Fruit fly (Drosophila melanogaster): ENCODE data around the gene eEF2.
A peak's percentile ranks its signal among the peaks of the same experiment; 100 is the strongest.

The eEF2 gene

DNA sequence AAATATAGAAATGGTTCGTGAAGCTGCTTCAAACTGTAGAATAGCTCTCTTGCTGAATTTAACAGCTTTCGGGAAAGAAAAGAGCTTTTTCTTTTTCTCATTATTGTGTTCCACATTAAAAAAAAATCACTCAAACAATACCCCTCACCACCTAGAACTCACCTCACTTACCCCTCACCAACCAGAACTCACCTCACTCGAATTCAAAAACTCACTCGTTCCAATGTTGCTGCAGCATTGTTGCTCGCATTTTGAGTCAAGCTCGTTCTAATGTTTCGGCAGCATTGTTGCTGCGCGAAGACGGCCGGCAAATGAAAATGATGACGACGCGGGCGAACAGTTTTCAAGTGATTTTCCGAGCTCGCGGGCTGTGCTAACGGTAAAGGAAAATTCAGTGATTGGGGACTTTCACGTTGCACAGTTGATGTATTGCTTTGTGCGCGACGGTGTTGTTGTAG is 1.8 kb upstream of the eEF2 start, which contains the start of gene nolo (continued):
- TF ChIP-seq CG7839 (tag; optimal IDR thresholded peaks at IDR 0.05) (no peak), chinmo (GFP tag; IDR thresholded peaks at IDR 0.05; ENCODE audit: partially characterized antibody) (peak; percentile 74; the same call in 2 of the 4 replicates), inv (GFP tag; IDR thresholded peaks at IDR 0.05; ENCODE audit: partially characterized antibody) (no peak; the same call in 1 of the 2 replicates), Ets97D (GFP tag; optimal IDR thresholded peaks at IDR 0.05) (no peak), Fer2 (tag; optimal IDR thresholded peaks at IDR 0.05) (no peak), Deaf1 (tag; optimal IDR thresholded peaks at IDR 0.05) (peak; percentile 84), Atf6 (GFP tag; IDR thresholded peaks at IDR 0.05) (no peak), Bgb (GFP tag; IDR thresholded peaks at IDR 0.05; ENCODE audit: partially characterized antibody) (peak; percentile 65; the same call in 1 of the 2 replicates), wdn (GFP tag; IDR thresholded peaks at IDR 0.05) (no peak), zen2 (GFP tag; IDR thresholded peaks at IDR 0.05; ENCODE audit: partially characterized antibody) (0 out of 3 replicates have a peak, but pooled peaks have one; percentile 61), CG2199 (GFP tag; IDR thresholded peaks at IDR 0.05) (peak; percentile 99), Bteb2 (GFP tag; optimal IDR thresholded peaks at IDR 0.05) (no peak), TFAM (GFP tag; optimal IDR thresholded peaks at IDR 0.05) (no peak), hbn (GFP tag; IDR thresholded peaks at IDR 0.05; ENCODE audit: partially characterized antibody) (peak; percentile 53), dan (GFP tag; IDR thresholded peaks at IDR 0.05) (no peak), CG9437 (GFP tag; optimal IDR thresholded peaks at IDR 0.05) (no peak), lov (optimal IDR thresholded peaks at IDR 0.05) (no peak), lov (GFP tag; IDR thresholded peaks at IDR 0.05) (no peak), HmgZ (tag; optimal IDR thresholded peaks at IDR 0.05) (no peak), Usf (GFP tag; optimal IDR thresholded peaks at IDR 0.05) (no peak), CG7963 (GFP tag; IDR thresholded peaks at IDR 0.05; ENCODE audit: partially characterized antibody) (no peak), CG14965 (GFP tag; optimal IDR thresholded peaks at IDR 0.05; ENCODE audit: borderline replicate concordance) (no peak), Jarid2 (GFP tag; optimal IDR thresholded peaks at IDR 0.05) (peak; percentile 12), Dbx (GFP tag; IDR thresholded peaks at IDR 0.05) (no peak), MBD-R2 (GFP tag; IDR thresholded peaks at IDR 0.05) (no peak), CG10321 (GFP tag; IDR thresholded peaks at IDR 0.05) (no peak), eve (GFP tag; optimal IDR thresholded peaks at IDR 0.05) (no peak), CG13287 (GFP tag; IDR thresholded peaks at IDR 0.05; ENCODE audit: partially characterized antibody) (peak; percentile 72), bab2 (GFP tag; optimal IDR thresholded peaks at IDR 0.05) (no peak), CG4820 (GFP tag; optimal IDR thresholded peaks at IDR 0.05) (no peak), bbx (GFP tag; IDR thresholded peaks at IDR 0.05; ENCODE audit: partially characterized antibody) (peak; percentile 77), CG6854 (GFP tag; optimal IDR thresholded peaks at IDR 0.05) (no peak), pan (optimal IDR thresholded peaks at IDR 0.05) (no peak), pan (GFP tag; optimal IDR thresholded peaks at IDR 0.05 in 1 of 2, IDR thresholded peaks at IDR 0.05 in 1 of 2) (no peak), Chrac-16 (GFP tag; optimal IDR thresholded peaks at IDR 0.05) (no peak), CG11504 (tag; optimal IDR thresholded peaks at IDR 0.05) (peak; percentile 100), CG14014 (GFP tag; IDR thresholded peaks at IDR 0.05) (no peak), D (optimal IDR thresholded peaks at IDR 0.05) (no peak), D (GFP tag; optimal IDR thresholded peaks at IDR 0.05) (no peak), gfzf (GFP tag; optimal IDR thresholded peaks at IDR 0.05) (no peak), CG18764 (GFP tag; optimal IDR thresholded peaks at IDR 0.05) (no peak), twi (tag; optimal IDR thresholded peaks at IDR 0.05) (no peak), CG34224 (GFP tag; IDR thresholded peaks at IDR 0.05; ENCODE audit: partially characterized antibody) (peak; percentile 71), Ets65A (GFP tag) (no peak)

Measured in whole organism, embryonic.